Fruit fly (Drosophila melanogaster) whole organism, embryonic: ENCODE data around the gene nompB.
A peak's percentile ranks its signal among the peaks of the same experiment; 100 is the strongest.

Experiments
- CG10147 ChIP-seq: fragments of 200-800 bp; sonication (Bioruptor generic); optimal IDR thresholded peaks from 2 replicates; lab custom pipeline; 2019; ENCODE audit warnings: missing biosample characterization, mild to moderate bottlenecking, missing genetic modification characterization, moderate library complexity
- CG10209 ChIP-seq: fragments of 200-800 bp; sonication (Bioruptor generic); optimal IDR thresholded peaks from 3 replicates; lab custom pipeline; 2017; ENCODE audit warnings: missing biosample characterization, mild to moderate bottlenecking, missing genetic modification characterization, missing genetic modification reagents
- CG10654 ChIP-seq: fragments of 200-800 bp; sonication (Bioruptor generic); optimal IDR thresholded peaks from 2 replicates; lab custom pipeline; 2016; ENCODE audit warnings: missing biosample characterization, missing genetic modification characterization
- CG11696 ChIP-seq: fragments of 200-800 bp; sonication (Bioruptor generic); IDR thresholded peaks from 2 replicates; pipeline ENCODE4 v1.3.6; 2022; ENCODE audit warnings: missing biosample characterization, missing genetic modification characterization
- CG12299 ChIP-seq: fragments of 200-800 bp; sonication (Bioruptor generic); optimal IDR thresholded peaks from 2 replicates; lab custom pipeline; 2018; ENCODE audit warnings: missing biosample characterization, mild to moderate bottlenecking, missing genetic modification characterization
- CG12391 ChIP-seq: fragments of 200-800 bp; sonication (Bioruptor generic); optimal IDR thresholded peaks from 3 replicates; lab custom pipeline; 2018; ENCODE audit warnings: missing biosample characterization, mild to moderate bottlenecking, missing genetic modification characterization, moderate library complexity
- CG13296 ChIP-seq: fragments of 200-800 bp; sonication (Bioruptor generic); optimal IDR thresholded peaks from 3 replicates; lab custom pipeline; 2018; ENCODE audit warnings: missing biosample characterization, mild to moderate bottlenecking, missing genetic modification characterization
- CG13894 ChIP-seq: fragments of 200-800 bp; sonication (Bioruptor generic); optimal IDR thresholded peaks from 3 replicates; lab custom pipeline; 2018; ENCODE audit warnings: missing biosample characterization, mild to moderate bottlenecking, missing genetic modification characterization, moderate library complexity
- CG18011 ChIP-seq: fragments of 200-800 bp; sonication (Bioruptor generic); optimal IDR thresholded peaks from 2 replicates; lab custom pipeline; 2017; ENCODE audit warnings: missing biosample characterization, missing genetic modification characterization, mild to moderate bottlenecking, moderate library complexity, missing genotype
- CG18476 ChIP-seq: fragments of 200-800 bp; sonication (Bioruptor generic); optimal IDR thresholded peaks from 2 replicates; lab custom pipeline; 2016; ENCODE audit warnings: missing biosample characterization, mild to moderate bottlenecking, missing genetic modification characterization
- CG18619 ChIP-seq: fragments of 200-800 bp; sonication (Bioruptor generic); optimal IDR thresholded peaks from 3 replicates; lab custom pipeline; 2017; ENCODE audit warnings: missing biosample characterization, mild to moderate bottlenecking, missing genetic modification characterization
- CG30403 ChIP-seq: fragments of 200-800 bp; sonication (Bioruptor generic); optimal IDR thresholded peaks from 3 replicates; lab custom pipeline; 2016; ENCODE audit warnings: missing biosample characterization, missing genetic modification characterization
- CG31224 ChIP-seq: fragments of 200-800 bp; sonication (Bioruptor generic); IDR thresholded peaks from 2 replicates; pipeline ENCODE4 v1.3.6; 2022; ENCODE audit warnings: missing biosample characterization, missing genetic modification characterization
- CG5180 ChIP-seq: fragments of 200-800 bp; sonication (Bioruptor generic); optimal IDR thresholded peaks from 3 replicates; lab custom pipeline; 2017; ENCODE audit warnings: missing biosample characterization, missing genetic modification characterization, mild to moderate bottlenecking, moderate library complexity, missing genetic modification reagents
- CG8089 ChIP-seq: fragments of 200-800 bp; sonication (Bioruptor generic); optimal IDR thresholded peaks from 3 replicates; lab custom pipeline; 2016; ENCODE audit warnings: missing biosample characterization, missing genetic modification characterization
- CG9932 ChIP-seq: fragments of 200-800 bp; sonication (Bioruptor generic); IDR thresholded peaks from 2 replicates; pipeline ENCODE4 v1.3.6; 2022; ENCODE audit warnings: missing biosample characterization, missing genetic modification characterization
- Chrac-16 ChIP-seq: fragments of 200-800 bp; sonication (Bioruptor generic); optimal IDR thresholded peaks from 3 replicates; lab custom pipeline; 2016; ENCODE audit warnings: missing biosample characterization, missing genetic modification characterization
- Gug ChIP-seq: fragments of 200-800 bp; sonication (Bioruptor generic); IDR thresholded peaks from 4 replicates; pipeline ENCODE4 v1.3.6; 2022; ENCODE audit warnings: missing biosample characterization, missing genetic modification characterization
- HmgD ChIP-seq: fragments of 200-800 bp; sonication (Bioruptor generic); optimal IDR thresholded peaks from 3 replicates; lab custom pipeline; 2016; ENCODE audit warnings: missing biosample characterization, missing genetic modification characterization
- Hr78 ChIP-seq, 2 experiments: fragments of 200-800 bp in 1 of 2; fragments of >200 bp in 1 of 2; sonication (Bioruptor generic) in 1 of 2; optimal IDR thresholded peaks; 2 replicates each; lab custom pipeline; 2017 to 2019; ENCODE audit warnings: missing biosample characterization in 2 of 2, missing genetic modification characterization in 2 of 2, mild to moderate bottlenecking in 1 of 2, moderate library complexity in 1 of 2
- PHDP ChIP-seq: fragments of 200-800 bp; sonication (Bioruptor generic); optimal IDR thresholded peaks from 3 replicates; lab custom pipeline; 2018; ENCODE audit warnings: missing biosample characterization, mild to moderate bottlenecking, missing genetic modification characterization, moderate library complexity
- Sox102F ChIP-seq: fragments of 200-800 bp; sonication (Bioruptor generic); optimal IDR thresholded peaks from 2 replicates; lab custom pipeline; 2018; ENCODE audit warnings: missing biosample characterization, mild to moderate bottlenecking, missing genetic modification characterization, moderate library complexity
- Ssrp ChIP-seq: fragments of 200-800 bp; sonication (Bioruptor generic); optimal IDR thresholded peaks from 2 replicates; lab custom pipeline; 2018; ENCODE audit warnings: missing biosample characterization, mild to moderate bottlenecking, missing genetic modification characterization, moderate library complexity
- Vsx1 ChIP-seq: fragments of 200-800 bp; sonication (Bioruptor generic); optimal IDR thresholded peaks from 2 replicates; lab custom pipeline; 2017; ENCODE audit warnings: missing biosample characterization, mild to moderate bottlenecking, missing genetic modification characterization, missing genetic modification reagents
- crp ChIP-seq, 2 experiments: fragments of 200-800 bp; sonication (Bioruptor generic); optimal IDR thresholded peaks; 2 replicates in 1 of 2; 3 replicates in 1 of 2; lab custom pipeline; 2017; ENCODE audit warnings: missing biosample characterization in 2 of 2, missing genetic modification characterization in 2 of 2, mild to moderate bottlenecking in 1 of 2, moderate library complexity in 1 of 2
- dpn ChIP-seq, 2 experiments: fragments of 200-800 bp; sonication (Bioruptor generic); optimal IDR thresholded peaks; 3 replicates each; lab custom pipeline; 2016; ENCODE audit warnings: missing biosample characterization in 2 of 2, missing genetic modification characterization in 2 of 2
- eve ChIP-seq, 2 experiments: fragments of >200 bp; optimal IDR thresholded peaks; 2 replicates each; lab custom pipeline; 2017; ENCODE audit warnings: missing biosample characterization in 2 of 2, missing genetic modification characterization in 2 of 2
- gcm2 ChIP-seq: fragments of 200-800 bp; sonication (Bioruptor generic); optimal IDR thresholded peaks from 2 replicates; lab custom pipeline; 2016; ENCODE audit warnings: missing biosample characterization, missing genetic modification characterization
- gfzf ChIP-seq: fragments of 200-800 bp; sonication (Bioruptor generic); optimal IDR thresholded peaks from 2 replicates; lab custom pipeline; 2016; ENCODE audit warnings: missing biosample characterization, mild to moderate bottlenecking, missing genetic modification characterization, moderate library complexity
- ind ChIP-seq: fragments of 200-800 bp; sonication (Bioruptor generic); optimal IDR thresholded peaks from 3 replicates; lab custom pipeline; 2016; ENCODE audit warnings: missing biosample characterization, missing genetic modification characterization
- kay ChIP-seq: fragments of 200-800 bp; sonication (Bioruptor generic); optimal IDR thresholded peaks from 2 replicates; lab custom pipeline; 2016; ENCODE audit warnings: missing biosample characterization, missing genetic modification characterization
- lov ChIP-seq, 2 experiments: fragments of 200-800 bp in 1 of 2; fragments of >200 bp in 1 of 2; sonication (Bioruptor generic) in 1 of 2; IDR thresholded peaks in 1 of 2; optimal IDR thresholded peaks in 1 of 2; 2 replicates in 1 of 2; 3 replicates in 1 of 2; pipeline versions ENCODE4 v1.3.6 to Lab custom; 2017 to 2022; ENCODE audit warnings: missing biosample characterization in 1 of 2, missing genetic modification characterization in 1 of 2
- peb ChIP-seq: fragments of 200-800 bp; sonication (Bioruptor generic); IDR thresholded peaks from 2 replicates; pipeline ENCODE4 v1.3.6; 2022; ENCODE audit warnings: missing biosample characterization, missing genetic modification characterization
- sna ChIP-seq: fragments of 200-800 bp; sonication (Bioruptor generic); IDR thresholded peaks from 2 replicates; pipeline ENCODE4 v1.3.6; 2022; ENCODE audit warnings: missing biosample characterization, missing genetic modification characterization; ENCODE audit not compliant: partially characterized antibody
- tna ChIP-seq: fragments of 200-800 bp; sonication (Bioruptor generic); IDR thresholded peaks from 2 replicates; pipeline ENCODE4 v1.3.6; 2022; ENCODE audit warnings: missing biosample characterization, missing genetic modification characterization; ENCODE audit not compliant: partially characterized antibody
- zen2 ChIP-seq: fragments of 200-800 bp; sonication (Bioruptor generic); IDR thresholded peaks from 3 replicates; pipeline ENCODE4 v1.3.6; 2022; ENCODE audit warnings: missing biosample characterization, missing genetic modification characterization; ENCODE audit not compliant: partially characterized antibody

The nompB gene

DNA sequence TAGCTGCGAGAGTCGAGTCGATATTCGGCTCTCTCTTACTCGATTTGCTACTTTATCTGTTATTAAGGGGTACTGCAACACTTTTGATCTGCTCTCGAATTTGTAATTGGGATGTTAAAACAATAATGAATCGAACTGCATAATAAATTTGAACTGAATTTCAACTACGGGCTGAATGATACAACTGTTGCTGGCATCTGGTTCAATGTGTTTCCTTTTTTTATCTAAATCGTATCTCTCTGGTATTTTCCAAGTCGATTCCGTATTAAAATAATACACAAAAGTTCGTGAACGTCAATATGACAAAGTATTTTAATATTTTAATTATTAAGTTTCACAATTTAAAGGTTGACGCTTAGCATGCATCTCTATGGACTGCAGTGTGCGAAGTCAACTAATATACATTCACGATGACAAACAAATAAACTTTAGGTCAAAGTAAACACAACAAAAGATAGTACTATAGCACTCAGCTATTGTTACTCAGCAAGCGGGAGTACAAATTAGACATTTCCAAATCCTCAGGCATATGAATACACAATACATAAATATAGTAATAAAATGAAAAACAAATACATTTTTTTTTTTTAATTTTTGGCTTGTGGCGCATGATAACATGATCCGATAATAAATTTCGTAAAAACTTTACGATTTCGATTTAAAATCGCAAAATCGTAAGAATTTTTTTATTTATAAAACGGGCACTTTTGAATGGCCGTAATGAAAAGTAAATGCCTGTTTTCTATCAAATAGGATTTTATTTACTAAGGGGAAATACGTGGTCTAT, 34.7 kb upstream of the nompB start, which contains the start of gene CG2201 (continued):
- TF ChIP-seq lov (optimal IDR thresholded peaks at IDR 0.05; lab: Kevin White, UChicago) (no peak), lov (GFP tag; IDR thresholded peaks at IDR 0.05; lab: Robert Waterston, UW) (peak; percentile 64; the same call in 1 of the 3 replicates), CG10209 (GFP tag; lab: Kevin White, UChicago) (peak; percentile 61), CG18619 (GFP tag; lab: Kevin White, UChicago) (peak; percentile 51), CG8089 (GFP tag; lab: Kevin White, UChicago) (peak; percentile 99), CG9932 (GFP tag; lab: Robert Waterston, UW) (peak; percentile 57), CG5180 (GFP tag; lab: Kevin White, UChicago) (peak; percentile 81), CG12299 (peak; percentile 24), Sox102F (GFP tag; lab: Kevin White, UChicago) (peak; percentile 69), Gug (GFP tag; lab: Robert Waterston, UW) (peak; percentile 35; the same call in 2 of the 4 replicates), sna (no peak), CG18011 (GFP tag; lab: Kevin White, UChicago) (peak; percentile 96), HmgD (GFP tag; lab: Kevin White, UChicago) (no peak), zen2 (GFP tag; lab: Robert Waterston, UW) (no peak), CG18476 (no peak), CG11696 (0 out of 2 replicates have a peak, but pooled peaks have one; percentile 31), CG10654 (GFP tag; lab: Kevin White, UChicago) (peak; percentile 26), CG13296 (GFP tag; lab: Kevin White, UChicago) (peak; percentile 28), Ssrp (peak; percentile 14), CG13894 (tag; lab: Kevin White, UChicago) (peak; percentile 68), ind (GFP tag; lab: Kevin White, UChicago) (peak; percentile 3), tna (no peak), CG12391 (peak; percentile 44), peb (GFP tag; lab: Robert Waterston, UW) (0 out of 2 replicates have a peak, but pooled peaks have one; percentile 9), CG10147 (GFP tag; lab: Kevin White, UChicago) (peak; percentile 19), dpn (GFP tag; optimal IDR thresholded peaks at IDR 0.05; lab: Kevin White, UChicago) (peak in 1 of 2 experiments; percentile 32), Vsx1 (peak; percentile 52), CG31224 (GFP tag; lab: Robert Waterston, UW) (no peak), Hr78 (GFP tag; optimal IDR thresholded peaks at IDR 0.05; lab: Kevin White, UChicago) (peak in 1 of 2 experiments; percentile 84), PHDP (peak; percentile 62), gcm2 (GFP tag; lab: Kevin White, UChicago) (no peak), kay (no peak), CG30403 (GFP tag; lab: Kevin White, UChicago) (peak; percentile 22), eve (GFP tag; optimal IDR thresholded peaks at IDR 0.05; lab: Kevin White, UChicago) (peak in 1 of 2 experiments; percentile 76), crp (GFP tag; optimal IDR thresholded peaks at IDR 0.05; lab: Kevin White, UChicago) (peak in 1 of 2 experiments; percentile 5), gfzf (GFP tag; lab: Kevin White, UChicago) (peak; percentile 21), Chrac-16 (peak; percentile 15)
